Worm (Caenorhabditis elegans): ENCODE data around the gene M03C11.1.

M03C11.1 gene

DNA sequence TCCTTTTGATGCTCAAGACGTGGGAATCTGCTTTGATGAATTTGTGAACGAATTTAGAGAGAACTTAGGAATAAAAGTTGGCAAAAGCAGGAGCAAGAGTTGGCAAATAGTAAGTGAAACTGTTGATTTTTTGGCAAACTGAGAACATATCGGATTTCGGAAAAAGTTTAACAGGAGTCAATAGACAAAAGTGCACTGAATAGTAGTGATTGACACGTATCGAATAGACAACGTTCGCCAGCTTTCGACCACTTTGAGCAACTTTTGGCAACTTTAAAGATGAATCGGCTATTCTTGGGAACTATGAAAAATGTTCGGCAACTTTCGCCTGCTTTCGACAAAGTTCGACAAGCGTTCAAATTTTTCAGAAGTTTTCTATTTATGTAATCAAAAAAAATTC, 4.3 kb downstream of the M03C11.1 start, which contains the start of gene M03C11.9:
M03C11.9 (minus strand) TSS at position 101 of the 400 bp plus-strand sequence.
- TF ChIP-seq ama-1 (optimal IDR thresholded peaks at IDR 0.05) (no peak), ceh-82 (tag; optimal IDR thresholded peaks at IDR 0.05) (no peak), lin-13 (GFP tag; optimal IDR thresholded peaks at IDR 0.05) (no peak), zag-1 (tag; optimal IDR thresholded peaks at IDR 0.05) (no peak), R02D3.7 (tag; optimal IDR thresholded peaks at IDR 0.05) (no peak), aly-2 (tag; optimal IDR thresholded peaks at IDR 0.05) (no peak), gmeb-1 (tag; optimal IDR thresholded peaks at IDR 0.05) (no peak), nhr-129 (tag; optimal IDR thresholded peaks at IDR 0.05) (no peak), F13H6.1 (tag; optimal IDR thresholded peaks at IDR 0.05) (no peak), nhr-77 (tag; optimal IDR thresholded peaks at IDR 0.05) (no peak), blmp-1 (tag; optimal IDR thresholded peaks at IDR 0.05; ENCODE audit: insufficient read depth) (no peak), nhr-21 (tag; optimal IDR thresholded peaks at IDR 0.05) (no peak), snpc-4 (tag; optimal IDR thresholded peaks at IDR 0.05) (no peak), alr-1 (tag; optimal IDR thresholded peaks at IDR 0.05) (no peak), nhr-6 (tag; optimal IDR thresholded peaks at IDR 0.05) (no peak), lsy-2 (tag; optimal IDR thresholded peaks at IDR 0.05) (no peak), ceh-16 (tag; optimal IDR thresholded peaks at IDR 0.05) (no peak), nhr-10 (tag; optimal IDR thresholded peaks at IDR 0.05) (no peak), nhr-237 (tag; optimal IDR thresholded peaks at IDR 0.05) (no peak), ztf-4 (tag; optimal IDR thresholded peaks at IDR 0.05) (no peak)

DNA sequence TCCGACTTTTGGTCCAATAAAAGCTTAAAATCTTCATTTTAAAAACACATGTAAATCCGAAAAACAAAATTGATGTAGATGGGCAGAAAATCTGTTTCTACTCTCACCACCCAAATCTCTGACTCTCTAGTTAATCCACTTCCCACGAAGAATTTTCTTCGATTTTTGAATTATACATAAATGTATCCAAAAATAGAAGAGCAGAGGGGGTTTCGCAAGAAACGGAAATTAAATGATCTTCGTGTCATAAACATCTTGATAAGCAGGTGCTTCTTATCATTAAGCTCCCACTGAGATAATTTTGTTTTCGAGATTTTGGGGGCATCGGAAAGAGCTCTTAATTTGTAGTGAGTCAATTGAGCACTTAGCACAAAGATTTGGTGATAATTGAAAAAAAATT, 6.3 kb downstream of the M03C11.1 start:
- no peak for TF ChIP-seq sma-9 (GFP tag; optimal IDR thresholded peaks at IDR 0.05)
- TF ChIP-seq sma-9 (tag; optimal IDR thresholded peaks at IDR 0.05): no peak
- no peak for TF ChIP-seq elt-3 (tag; optimal IDR thresholded peaks at IDR 0.05)
- TF ChIP-seq dmd-4 (tag; optimal IDR thresholded peaks at IDR 0.05): no peak
- no peak for TF ChIP-seq nhr-77 (tag; optimal IDR thresholded peaks at IDR 0.05)
- TF ChIP-seq unc-39 (tag; optimal IDR thresholded peaks at IDR 0.05): no peak
- no peak for TF ChIP-seq lin-11 (tag; optimal IDR thresholded peaks at IDR 0.05)
- no peak for TF ChIP-seq nhr-25 (tag; optimal IDR thresholded peaks at IDR 0.05)
- TF ChIP-seq Y55F3AM.14 (GFP tag; optimal IDR thresholded peaks at IDR 0.05): no peak
- TF ChIP-seq sem-4 (tag; optimal IDR thresholded peaks at IDR 0.05): no peak
- no peak for TF ChIP-seq skn-1 (tag; optimal IDR thresholded peaks at IDR 0.05)
- no peak for TF ChIP-seq elt-1 (tag; optimal IDR thresholded peaks at IDR 0.05)
- TF ChIP-seq ztf-4 (tag; optimal IDR thresholded peaks at IDR 0.05): no peak
- no peak for TF ChIP-seq mdl-1 (tag; optimal IDR thresholded peaks at IDR 0.05)
- TF ChIP-seq lsy-2 (tag; optimal IDR thresholded peaks at IDR 0.05): no peak
- no peak for TF ChIP-seq nhr-23 (tag; optimal IDR thresholded peaks at IDR 0.05)
- TF ChIP-seq gmeb-1 (tag; optimal IDR thresholded peaks at IDR 0.05): no peak
- no peak for TF ChIP-seq ceh-16 (tag; optimal IDR thresholded peaks at IDR 0.05)
- no peak for TF ChIP-seq nhr-237 (tag; optimal IDR thresholded peaks at IDR 0.05)

- TF ChIP-seq unc-55 (GFP tag; optimal IDR thresholded peaks at IDR 0.05) (no peak), lin-11 (tag; optimal IDR thresholded peaks at IDR 0.05) (no peak), crh-2 (tag; optimal IDR thresholded peaks at IDR 0.05) (no peak), dmd-4 (tag; optimal IDR thresholded peaks at IDR 0.05) (no peak), ztf-11 (tag; optimal IDR thresholded peaks at IDR 0.05) (no peak), alr-1 (tag; optimal IDR thresholded peaks at IDR 0.05) (no peak), lsy-2 (tag; optimal IDR thresholded peaks at IDR 0.05) (no peak), blmp-1 (tag; optimal IDR thresholded peaks at IDR 0.05; ENCODE audit: insufficient read depth) (no peak), unc-62 (GFP tag; optimal IDR thresholded peaks at IDR 0.05) (no peak), nhr-77 (tag; optimal IDR thresholded peaks at IDR 0.05) (no peak)
Observed at ce11 chrIII:10386476-10386875, 9.4 kb downstream of the M03C11.1 start, which contains the start of gene C38H2.3. Gene C38H2.3, minus strand, starts transcription at chrIII:10386576.

DNA sequence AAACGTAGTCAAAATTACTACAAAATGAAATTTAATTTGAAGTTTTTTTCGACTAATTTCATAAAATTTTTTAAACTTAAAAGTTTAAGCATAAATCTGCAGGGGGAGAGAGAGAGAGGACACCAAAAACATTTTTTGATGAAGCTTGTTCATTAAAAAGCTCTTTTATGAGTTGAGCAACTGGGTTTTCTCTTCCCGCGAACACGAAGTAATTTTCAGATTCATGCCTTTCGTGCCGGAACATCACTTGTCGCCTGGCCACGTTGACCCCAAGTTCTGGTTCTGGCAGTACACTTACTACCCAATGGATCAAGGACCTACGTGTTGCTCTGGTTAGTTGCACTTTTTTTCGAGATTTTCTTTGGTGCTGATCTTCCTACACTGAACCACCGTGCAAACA, 12.1 kb downstream of the M03C11.1 start:
- no peak for TF ChIP-seq C34F6.9 (tag; optimal IDR thresholded peaks at IDR 0.05)
- TF ChIP-seq F13H6.1 (tag; optimal IDR thresholded peaks at IDR 0.05): no peak
- TF ChIP-seq mab-5 (tag; optimal IDR thresholded peaks at IDR 0.05): no peak
- TF ChIP-seq lin-13 (GFP tag; optimal IDR thresholded peaks at IDR 0.05): no peak
- no peak for TF ChIP-seq dmd-4 (tag; optimal IDR thresholded peaks at IDR 0.05)
- no peak for TF ChIP-seq nhr-21 (tag; optimal IDR thresholded peaks at IDR 0.05)
- no peak for TF ChIP-seq sma-3 (GFP tag; optimal IDR thresholded peaks at IDR 0.05)
- no peak for TF ChIP-seq nhr-129 (tag; optimal IDR thresholded peaks at IDR 0.05)
- no peak for TF ChIP-seq blmp-1 (tag; optimal IDR thresholded peaks at IDR 0.05; ENCODE audit: insufficient read depth)
- TF ChIP-seq unc-55 (GFP tag; optimal IDR thresholded peaks at IDR 0.05): no peak
- no peak for TF ChIP-seq snpc-4 (tag; optimal IDR thresholded peaks at IDR 0.05)
